Worm (Caenorhabditis elegans): ENCODE data around the gene C07B5.8.

Gene C07B5.8

ce11 chrX:9499355-9499754 lies 37.2 kb downstream of the C07B5.8 start:
- TF ChIP-seq pes-1 (GFP tag; IDR thresholded peaks at IDR 0.05): no peak
- no peak for TF ChIP-seq scrt-1 (GFP tag; IDR thresholded peaks at IDR 0.05)
- no peak for TF ChIP-seq aly-1 (tag; optimal IDR thresholded peaks at IDR 0.05)
- TF ChIP-seq ceh-13 (GFP tag; optimal IDR thresholded peaks at IDR 0.05): no peak

ce11 chrX:9494661-9495060 lies 41.9 kb downstream of the C07B5.8 start:
- no peak for TF ChIP-seq sea-1 (GFP tag; conservative IDR thresholded peaks at IDR 0.05)
- no peak for TF ChIP-seq tbx-37 (GFP tag; conservative IDR thresholded peaks at IDR 0.05)
- peak; percentile 46 for TF ChIP-seq B0310.2 (tag; optimal IDR thresholded peaks at IDR 0.05)

ce11 chrX:9491439-9491838 lies 45.1 kb downstream of the C07B5.8 start:
- TF ChIP-seq ceh-13 (GFP tag; optimal IDR thresholded peaks at IDR 0.05) (no peak), flt-1 (GFP tag; IDR thresholded peaks at IDR 0.05) (no peak), tbx-11 (GFP tag; IDR thresholded peaks at IDR 0.05) (no peak), B0310.2 (tag; optimal IDR thresholded peaks at IDR 0.05) (no peak), hnd-1 (tag; optimal IDR thresholded peaks at IDR 0.05) (no peak), tra-4 (tag; optimal IDR thresholded peaks at IDR 0.05) (no peak), sea-1 (GFP tag; conservative IDR thresholded peaks at IDR 0.05) (no peak), pes-1 (GFP tag; IDR thresholded peaks at IDR 0.05) (no peak), F13C5.2 (tag; optimal IDR thresholded peaks at IDR 0.05) (no peak), scrt-1 (GFP tag; IDR thresholded peaks at IDR 0.05) (no peak), hmg-4 (GFP tag; optimal IDR thresholded peaks at IDR 0.05) (no peak), tbx-37 (GFP tag; conservative IDR thresholded peaks at IDR 0.05) (no peak), aly-1 (tag; optimal IDR thresholded peaks at IDR 0.05) (no peak), ceh-36 (tag; optimal IDR thresholded peaks at IDR 0.05) (no peak), ets-7 (tag; optimal IDR thresholded peaks at IDR 0.05) (no peak), ama-1 (optimal IDR thresholded peaks at IDR 0.05) (no peak), hmbx-1 (tag; optimal IDR thresholded peaks at IDR 0.05) (no peak)

ce11 chrX:9489578-9489977 lies 47.0 kb downstream of the C07B5.8 start:
- TF ChIP-seq B0310.2 (tag; optimal IDR thresholded peaks at IDR 0.05) (no peak), scrt-1 (GFP tag; IDR thresholded peaks at IDR 0.05) (no peak), aly-1 (tag; optimal IDR thresholded peaks at IDR 0.05) (no peak), pes-1 (GFP tag; IDR thresholded peaks at IDR 0.05) (no peak), tbx-11 (GFP tag; IDR thresholded peaks at IDR 0.05) (no peak), hmbx-1 (tag; optimal IDR thresholded peaks at IDR 0.05) (no peak), ceh-13 (GFP tag; optimal IDR thresholded peaks at IDR 0.05) (no peak)

Data from whole organism, early embryonic.